Fruit fly (Drosophila melanogaster) S2 (cell line): Measurements from ENCODE around the gene Nepl6.

Source experiments
- CG8478 ChIP-seq: fragments of >200 bp; optimal IDR thresholded peaks from 2 replicates; lab custom pipeline; 2018
- CTCF ChIP-seq, 2 experiments: fragments of >200 bp; optimal IDR thresholded peaks; 2 replicates each; lab custom pipeline; 2018

- TF ChIP-seq CTCF (optimal IDR thresholded peaks at IDR 0.05; lab: Kevin White, UChicago) (no peak), CG8478 (lab: Kevin White, UChicago) (no peak)
These were observed 25.3 kb downstream of the Nepl6 start for dm6 chr2L:6360059-6360458.
